Worm (Caenorhabditis elegans) whole organism, midembryonic: Measurements from ENCODE around the gene F20E11.7.

Experiments
- T22C8.4 ChIP-seq: fragments of 200-800 bp; sonication (Bioruptor generic); IDR thresholded peaks from 2 replicates; pipeline ENCODE4 v1.3.6; 2022; ENCODE audit warnings: missing genetic modification characterization, missing compliant biosample characterization
- klf-2 ChIP-seq: fragments of 200-800 bp; sonication (Bioruptor generic); conservative IDR thresholded peaks from 2 replicates; pipeline ENCODE4 v1.3.6; 2022; ENCODE audit warnings: missing genetic modification reagents, missing genetic modification characterization, missing compliant biosample characterization
- tab-1 ChIP-seq: fragments of 200-800 bp; sonication (Bioruptor generic); IDR thresholded peaks from 2 replicates; pipeline ENCODE4 v1.3.6; 2022; ENCODE audit warnings: missing genetic modification characterization, missing compliant biosample characterization
- ztf-29 ChIP-seq: fragments of 200-800 bp; sonication (Bioruptor generic); IDR thresholded peaks from 2 replicates; pipeline ENCODE4 v1.3.6; 2022; ENCODE audit warnings: missing genetic modification reagents, missing genetic modification characterization, missing compliant biosample characterization

ce11 chrV:17430066-17430465 lies 34.3 kb upstream of the F20E11.7 start, which contains the start of gene T27C5.10:
- TF ChIP-seq tab-1 (GFP tag; lab: Robert Waterston, UW) (no peak), klf-2 (no peak), ztf-29 (GFP tag; lab: Robert Waterston, UW) (no peak), T22C8.4 (GFP tag; lab: Robert Waterston, UW) (no peak)
